Fruit fly (Drosophila melanogaster): Measurements from ENCODE around the gene CG18558.

CG18558 gene

DNA sequence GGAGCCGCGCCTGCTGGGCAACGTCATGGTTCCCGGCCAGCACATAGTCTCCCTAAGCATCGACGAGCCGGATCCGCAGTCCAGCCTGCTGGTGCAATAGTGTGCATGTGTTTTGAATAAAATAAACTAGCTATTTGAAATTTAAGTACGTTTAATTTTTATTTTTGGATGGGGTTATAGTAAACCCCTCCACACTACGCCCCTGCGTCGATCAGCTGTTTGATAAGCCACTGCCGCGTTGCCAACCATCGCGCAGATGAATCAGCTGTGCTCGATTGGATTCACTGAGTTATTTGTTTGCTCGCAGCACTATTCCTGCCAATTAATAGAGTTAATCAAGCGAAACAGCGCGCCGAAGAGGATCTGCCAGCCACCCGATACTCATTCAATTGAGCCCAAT, 34.5 kb upstream of the CG18558 start, which contains the start of gene RabGGTb (continued):
- TF ChIP-seq Awh (GFP tag; IDR thresholded peaks at IDR 0.05) (peak; percentile 79), Hand (GFP tag; optimal IDR thresholded peaks at IDR 0.05) (peak; percentile 41), Hmx (GFP tag; optimal IDR thresholded peaks at IDR 0.05) (peak; percentile 13), CG12942 (GFP tag; optimal IDR thresholded peaks at IDR 0.05) (no peak), vfl (GFP tag; optimal IDR thresholded peaks at IDR 0.05) (no peak), z (GFP tag; IDR thresholded peaks at IDR 0.05) (no peak), Fer1 (GFP tag; optimal IDR thresholded peaks at IDR 0.05) (peak; percentile 71), eve (GFP tag; optimal IDR thresholded peaks at IDR 0.05) (no peak), usp (GFP tag; optimal IDR thresholded peaks at IDR 0.05) (no peak), Six4 (GFP tag; optimal IDR thresholded peaks at IDR 0.05) (no peak), crc (GFP tag; optimal IDR thresholded peaks at IDR 0.05) (peak; percentile 26), Oli (tag; optimal IDR thresholded peaks at IDR 0.05) (peak; percentile 36), Gsc (GFP tag; IDR thresholded peaks at IDR 0.05) (no peak), CG6272 (GFP tag; IDR thresholded peaks at IDR 0.05) (peak; percentile 49), CG7839 (tag; optimal IDR thresholded peaks at IDR 0.05) (peak; percentile 56), kah (GFP tag; optimal IDR thresholded peaks at IDR 0.05) (peak; percentile 20), Lhr (GFP tag; optimal IDR thresholded peaks at IDR 0.05) (no peak), NC2α (GFP tag; optimal IDR thresholded peaks at IDR 0.05) (peak; percentile 20), ind (GFP tag; optimal IDR thresholded peaks at IDR 0.05) (peak; percentile 38), CG31365 (tag; optimal IDR thresholded peaks at IDR 0.05) (no peak), CG3726 (GFP tag; IDR thresholded peaks at IDR 0.05) (0 out of 3 replicates have a peak, but pooled peaks have one; percentile 36), CG11504 (tag; optimal IDR thresholded peaks at IDR 0.05) (peak; percentile 47), CG30403 (GFP tag; optimal IDR thresholded peaks at IDR 0.05) (peak; percentile 58), fru (optimal IDR thresholded peaks at IDR 0.05) (no peak), Side (GFP tag; optimal IDR thresholded peaks at IDR 0.05) (peak; percentile 46), bigmax (GFP tag; optimal IDR thresholded peaks at IDR 0.05) (peak; percentile 69), E2f1 (GFP tag; IDR thresholded peaks at IDR 0.05) (peak; percentile 63), H15 (GFP tag; IDR thresholded peaks at IDR 0.05) (peak; percentile 73; the same call in 2 of the 3 replicates), Atf6 (GFP tag; IDR thresholded peaks at IDR 0.05) (peak; percentile 82), CG9876 (GFP tag; optimal IDR thresholded peaks at IDR 0.05) (no peak), CG4617 (GFP tag; optimal IDR thresholded peaks at IDR 0.05; ENCODE audit: borderline replicate concordance) (no peak), CG6254 (GFP tag; optimal IDR thresholded peaks at IDR 0.05) (no peak), CG8089 (GFP tag; optimal IDR thresholded peaks at IDR 0.05) (peak; percentile 6), CG3163 (GFP tag; optimal IDR thresholded peaks at IDR 0.05) (peak; percentile 20), CG6791 (GFP tag; IDR thresholded peaks at IDR 0.05; ENCODE audit: partially characterized antibody) (0 out of 3 replicates have a peak, but pooled peaks have one; percentile 32), YL-1 (GFP tag; optimal IDR thresholded peaks at IDR 0.05) (no peak), HHEX (GFP tag; optimal IDR thresholded peaks at IDR 0.05) (peak; percentile 41), Spps (tag; optimal IDR thresholded peaks at IDR 0.05) (no peak), bbx (GFP tag; IDR thresholded peaks at IDR 0.05; ENCODE audit: partially characterized antibody) (no peak), mirr (GFP tag; optimal IDR thresholded peaks at IDR 0.05) (peak; percentile 36), HLH3B (GFP tag; IDR thresholded peaks at IDR 0.05) (peak; percentile 62; the same call in 1 of the 2 replicates), danr (GFP tag; IDR thresholded peaks at IDR 0.05) (no peak), Bteb2 (GFP tag; optimal IDR thresholded peaks at IDR 0.05) (peak; percentile 45), pnt (GFP tag; optimal IDR thresholded peaks at IDR 0.05) (peak; percentile 17), CG17568 (GFP tag; optimal IDR thresholded peaks at IDR 0.05) (no peak), Aef1 (GFP tag; IDR thresholded peaks at IDR 0.05) (peak; percentile 58), pros (GFP tag; optimal IDR thresholded peaks at IDR 0.05) (no peak), bowl (GFP tag; IDR thresholded peaks at IDR 0.05) (peak; percentile 46; the same call in 1 of the 2 replicates), gfzf (GFP tag; optimal IDR thresholded peaks at IDR 0.05) (no peak), dan (GFP tag; IDR thresholded peaks at IDR 0.05) (no peak), CG1832 (GFP tag; optimal IDR thresholded peaks at IDR 0.05) (no peak), grau (tag; optimal IDR thresholded peaks at IDR 0.05) (peak; percentile 55)
